Fruit fly (Drosophila melanogaster) whole organism, larva: ENCODE data around the gene Elal.

ENCODE experiments used
- noc ChIP-seq: fragments of 200-800 bp; sonication (Bioruptor generic); optimal IDR thresholded peaks from 3 replicates; lab custom pipeline; 2019; ENCODE audit warnings: missing biosample characterization, mild to moderate bottlenecking, missing genetic modification characterization, moderate library complexity

The Elal gene

DNA sequence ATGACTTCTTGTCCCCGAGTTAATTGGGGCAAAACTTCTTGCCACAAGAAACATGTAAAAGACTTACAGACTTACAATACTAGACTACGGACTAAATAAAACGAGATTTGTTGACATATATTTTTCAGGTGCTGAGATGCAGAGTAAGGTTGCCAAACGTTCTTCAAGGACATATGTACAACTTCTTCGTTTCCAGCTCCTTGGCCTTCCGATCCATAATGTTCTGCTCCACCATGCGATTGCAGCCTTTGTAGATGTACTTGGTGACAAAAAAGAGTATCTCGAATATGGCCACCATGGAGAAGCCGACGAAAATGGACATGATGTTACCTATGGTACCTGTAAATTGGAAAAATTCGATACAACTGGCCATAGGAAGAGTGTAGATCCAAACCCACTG is 7.7 kb upstream of the Elal start, which contains the start of gene CAH4:
TSS of gene CAH4 (minus strand) at position 101 of the 400 bp plus-strand sequence.
- no peak for TF ChIP-seq noc

DNA sequence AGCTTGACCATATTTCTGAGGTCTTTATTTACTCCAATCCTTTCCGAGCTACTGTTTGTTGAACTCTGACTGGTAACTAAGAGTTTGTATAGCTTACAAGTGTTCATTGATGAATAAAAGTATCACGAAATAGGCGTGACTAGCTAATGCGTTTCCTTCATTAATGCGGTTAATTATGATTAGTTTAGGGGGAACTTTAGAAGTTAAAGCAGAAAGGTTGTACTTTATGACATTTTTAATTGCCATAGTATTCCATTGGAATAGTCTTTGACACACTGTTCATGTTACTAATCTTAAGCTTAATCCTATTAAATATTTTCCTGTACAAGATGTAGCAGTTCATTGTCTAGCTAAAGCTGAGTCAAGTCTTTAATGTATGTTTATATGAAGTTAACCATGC is 5.4 kb upstream of the Elal start, which contains the start of gene ppk22:
TSS of gene ppk22 (minus strand) at position 101 of the 400 bp plus-strand sequence.
- no peak for TF ChIP-seq noc

DNA sequence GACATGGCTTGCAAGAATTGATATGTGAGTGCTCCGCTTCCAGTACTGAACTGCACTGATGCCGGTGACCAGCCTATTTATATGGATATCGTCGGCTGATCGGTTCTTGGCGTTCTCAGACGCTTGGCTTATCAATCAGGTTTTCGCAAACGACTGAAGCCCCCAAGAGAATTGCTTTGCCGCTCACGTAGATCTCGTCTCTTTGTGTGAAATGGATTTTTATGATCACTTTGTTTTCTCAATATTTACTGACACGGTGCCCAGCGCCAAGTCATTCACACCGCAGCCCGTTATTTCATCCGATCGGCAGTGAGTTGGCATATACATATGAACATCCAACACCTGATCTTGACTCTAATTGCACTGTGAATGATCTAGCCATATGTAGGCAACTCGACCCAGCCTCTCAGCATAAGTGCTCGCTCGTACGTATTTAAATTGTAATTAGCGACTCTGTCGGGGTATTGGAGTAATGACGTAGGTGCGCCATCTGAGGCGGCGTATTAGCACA is 4.8 kb upstream of the Elal start, which contains the start of gene CG13639:
TSS of gene CG13639 (minus strand) at position 51 of the 511 bp plus-strand sequence.
- no peak for TF ChIP-seq noc

DNA sequence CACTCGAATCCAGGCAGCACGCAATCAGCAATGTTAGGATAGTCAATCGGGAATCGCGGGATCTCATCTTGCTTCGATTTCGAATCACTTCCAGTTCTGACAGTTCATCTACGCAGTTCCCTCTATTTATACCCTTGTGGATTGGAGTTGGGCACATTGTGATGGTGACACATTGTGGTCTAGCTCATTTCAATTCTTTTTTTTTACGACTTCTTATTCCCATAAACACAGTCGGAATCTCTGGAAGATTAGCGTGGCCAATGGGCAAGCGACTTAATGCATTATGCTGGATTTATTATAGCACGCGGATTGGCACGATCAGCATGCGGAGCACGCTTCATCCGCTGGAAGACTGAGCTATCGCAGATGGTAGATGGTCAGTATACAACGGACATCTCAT is 3.1 kb upstream of the Elal start, which contains the start of gene CG13640:
TSS of gene CG13640 (minus strand) at position 101 of the 400 bp plus-strand sequence.
- no peak for TF ChIP-seq noc

DNA sequence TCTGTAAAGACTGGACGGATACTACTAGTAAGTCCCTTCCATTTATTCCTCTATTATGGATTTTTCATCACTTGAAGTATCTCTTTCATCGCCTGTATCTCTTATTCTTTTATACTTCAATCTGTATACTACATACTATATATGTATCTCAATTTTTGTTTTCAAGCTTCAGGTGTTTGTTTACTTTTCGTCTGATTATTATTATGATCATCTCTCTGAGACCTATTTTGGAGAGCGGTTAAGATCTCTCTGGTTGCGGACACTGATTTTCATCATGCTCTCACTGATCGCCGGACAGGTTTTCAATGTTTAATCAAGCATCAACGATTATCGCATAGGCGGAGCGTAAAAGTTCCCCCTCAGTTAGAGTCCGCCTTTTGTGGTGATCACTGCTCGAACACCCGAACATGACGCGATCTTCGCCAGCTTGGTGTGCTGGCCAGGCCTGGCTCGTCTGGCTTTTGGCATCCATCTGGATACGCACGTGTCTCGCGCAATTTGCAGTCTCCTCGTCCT is 2.5 kb upstream of the Elal start, which contains the start of gene CG7016:
TSS of gene CG7016 (plus strand) at position 358 of the 516 bp plus-strand sequence.
- no peak for TF ChIP-seq noc

DNA sequence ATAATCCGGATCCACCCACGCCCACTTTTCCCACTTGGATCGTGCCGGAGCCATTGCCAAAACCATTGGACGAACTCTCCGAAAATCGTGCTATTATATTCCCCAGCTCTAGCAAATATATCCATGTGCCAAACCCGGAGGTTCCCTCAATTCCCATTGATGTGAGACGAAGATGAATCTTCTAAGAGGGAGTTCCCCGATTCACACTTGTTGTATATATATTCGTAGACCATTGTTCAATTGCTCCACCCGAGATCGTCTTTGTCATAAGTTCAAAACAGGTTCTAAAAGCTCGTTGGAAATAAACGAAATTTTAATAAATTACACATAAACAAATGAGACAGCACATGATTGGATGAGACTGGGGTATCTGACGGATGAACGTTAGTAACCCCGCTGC is 1.3 kb upstream of the Elal start:
- no peak for TF ChIP-seq noc

DNA sequence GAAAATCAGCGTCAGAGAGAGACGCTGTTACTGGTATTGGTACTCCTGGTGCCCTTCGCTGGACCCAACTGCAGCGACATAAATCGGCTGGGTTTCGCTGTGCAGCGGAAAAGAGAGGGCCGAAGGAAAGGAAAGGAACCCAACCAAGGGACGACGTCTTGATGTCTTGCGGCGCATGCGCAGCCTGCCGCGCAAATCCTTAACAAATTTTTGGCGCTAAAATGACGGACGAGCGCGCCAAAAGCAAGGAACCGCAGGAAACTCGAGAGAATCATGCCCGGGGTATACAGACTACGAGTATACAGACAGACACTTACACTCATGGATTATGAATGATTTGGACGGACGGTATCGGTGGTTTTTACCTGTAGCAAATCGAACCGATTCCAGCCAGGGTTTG is 1.8 kb downstream of the Elal start:
- TF ChIP-seq noc: no peak

DNA sequence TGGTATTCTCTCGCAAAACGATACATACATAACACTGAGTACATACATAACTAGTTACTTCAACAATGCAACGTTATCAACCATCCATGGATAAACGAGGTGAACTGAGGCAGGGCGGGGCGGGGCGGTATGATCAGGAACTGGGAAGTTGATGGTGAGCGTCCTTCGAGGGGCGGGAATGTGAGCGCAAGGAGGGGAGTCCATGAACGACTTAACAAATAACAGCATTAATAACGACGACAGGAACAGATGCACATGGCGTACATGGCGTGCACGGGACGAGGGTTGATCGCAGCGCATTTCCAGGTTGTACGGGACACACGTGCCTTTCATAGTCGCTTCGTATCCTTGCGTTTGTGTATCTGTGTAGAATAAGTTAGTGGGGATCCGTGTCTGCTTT is 2.8 kb downstream of the Elal start:
- no peak for TF ChIP-seq noc

DNA sequence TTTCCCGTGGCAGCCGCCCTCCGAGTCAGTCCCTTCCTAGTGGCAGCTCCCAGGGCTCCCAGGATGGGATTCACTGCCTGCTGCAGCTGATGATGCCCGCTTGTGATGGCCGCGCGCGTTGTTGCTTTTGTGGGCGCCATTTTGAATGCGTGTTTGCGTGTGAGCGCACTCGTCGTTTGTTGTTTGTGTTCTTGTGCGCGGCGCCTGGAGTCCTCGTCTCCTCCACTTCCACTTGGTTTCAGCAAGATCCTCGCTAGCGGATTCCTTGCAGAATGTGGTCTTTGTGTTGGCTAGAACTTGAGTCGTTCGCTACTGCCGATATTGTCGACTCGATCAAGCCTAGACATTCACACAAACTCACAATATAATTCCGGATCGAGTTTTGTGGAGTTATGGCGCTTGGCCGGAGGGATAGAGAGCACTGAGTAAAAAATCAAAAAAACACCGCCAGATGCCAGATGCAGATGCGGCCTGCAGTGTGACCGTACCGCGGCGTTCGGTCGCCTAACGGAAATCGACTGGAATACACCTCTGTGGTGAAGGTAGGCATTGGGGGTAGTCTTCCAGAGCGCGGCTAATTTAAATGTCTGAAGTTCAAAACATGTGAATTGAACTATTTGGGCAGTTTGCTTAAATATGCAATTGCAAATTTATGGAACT is 5.4 kb downstream of the Elal start, which contains the start of gene CycB3:
TSS of gene CycB3 (minus strand) at position 428 of the 660 bp plus-strand sequence.
- no peak for TF ChIP-seq noc

DNA sequence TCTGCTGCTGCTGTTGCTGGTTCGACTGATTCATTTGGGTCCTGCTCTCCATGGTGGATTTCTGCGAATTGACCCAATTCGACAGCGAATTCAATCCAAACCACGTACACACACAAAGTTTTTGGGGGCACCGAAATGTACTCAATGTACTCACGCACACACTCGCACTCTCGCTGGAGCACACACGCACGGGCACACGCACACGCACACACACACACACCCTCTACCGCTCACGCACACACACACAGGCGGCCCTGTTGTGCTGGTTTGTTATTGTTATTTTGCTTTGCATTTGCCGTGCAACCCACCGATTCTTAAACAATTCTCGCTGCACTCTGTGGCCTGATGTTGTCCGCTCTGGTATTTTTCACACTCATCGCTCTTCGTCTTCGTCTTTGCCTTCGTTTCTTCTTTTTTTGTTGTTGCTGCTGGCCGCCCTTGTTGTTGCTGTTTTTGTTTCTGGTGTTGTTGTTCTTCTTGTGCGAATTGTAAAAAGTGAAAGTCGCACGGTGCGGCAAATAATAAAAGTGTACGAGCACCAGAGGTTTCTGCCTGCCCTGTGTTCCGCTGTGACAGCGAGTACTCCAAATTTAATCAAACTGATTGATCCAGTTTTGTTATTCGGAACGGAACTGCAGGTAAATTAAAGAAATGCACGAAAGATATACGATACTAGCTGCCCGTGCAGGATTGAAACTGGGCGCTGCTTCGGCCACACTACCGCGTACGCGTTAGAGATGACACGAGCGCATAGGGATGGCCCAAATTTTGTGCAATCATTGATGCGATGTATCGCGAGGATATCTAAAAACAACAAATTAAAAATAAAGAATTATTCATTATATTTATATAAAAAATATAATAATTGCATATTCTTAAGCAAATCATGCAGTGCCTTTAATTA is 11.0 kb downstream of the Elal start, which contains the start of gene CG3744:
TSS of gene CG3744 (minus strand) at position 716 of the 904 bp plus-strand sequence.
- peak; percentile 41 for TF ChIP-seq noc

DNA sequence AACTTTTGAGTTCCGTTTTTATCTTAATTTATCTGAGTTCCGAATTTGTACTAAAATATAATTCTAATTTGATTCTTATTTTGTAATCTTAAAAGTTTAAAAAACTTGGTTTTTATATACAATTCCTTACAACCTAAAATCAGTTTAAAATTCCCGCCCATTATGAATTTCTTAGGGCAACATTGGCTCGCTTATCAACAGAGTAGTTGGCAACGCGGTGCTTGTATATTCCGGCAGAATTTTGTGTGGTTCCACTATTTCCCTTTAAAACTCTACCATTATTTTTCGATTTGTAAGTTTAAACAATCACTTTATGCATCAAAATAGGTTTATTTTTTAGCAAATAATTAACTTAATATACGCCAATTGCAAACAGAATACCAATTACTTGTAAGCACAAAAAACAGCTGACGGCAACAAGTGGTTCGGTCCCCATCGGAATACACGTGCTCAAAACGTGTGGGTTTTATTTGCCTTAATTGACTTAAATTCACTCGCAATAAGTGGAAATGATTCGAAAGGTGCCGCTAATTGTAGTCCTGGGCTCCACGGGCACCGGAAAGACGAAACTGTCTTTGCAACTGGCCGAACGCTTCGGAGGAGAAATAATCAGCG is 11.8 kb downstream of the Elal start, which contains the start of the genes CG11089 and CG31381:
TSS of gene CG11089 (plus strand) at position 203 of the 615 bp plus-strand sequence.
TSS of gene CG31381 (plus strand) at position 203 of the 615 bp plus-strand sequence.
- no peak for TF ChIP-seq noc

DNA sequence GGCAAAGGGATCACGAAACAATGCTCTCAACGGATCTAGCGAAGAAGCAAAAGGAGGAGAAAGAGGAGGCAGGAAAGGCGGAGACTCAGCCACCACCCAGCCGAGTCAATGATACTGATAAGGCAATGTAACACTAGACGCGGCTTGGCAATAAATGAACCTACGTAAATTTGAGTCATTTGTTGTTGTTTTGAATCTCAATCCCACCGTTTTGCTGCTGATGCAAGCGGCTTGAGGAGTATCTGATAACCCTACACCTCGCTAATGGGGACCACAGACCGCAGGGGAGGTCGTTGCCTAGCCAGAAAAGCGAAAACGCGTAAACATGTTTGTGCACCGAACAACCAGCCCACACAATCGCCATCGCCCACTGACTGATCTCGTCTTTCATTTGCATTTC is 13.5 kb downstream of the Elal start:
- TF ChIP-seq noc: no peak

DNA sequence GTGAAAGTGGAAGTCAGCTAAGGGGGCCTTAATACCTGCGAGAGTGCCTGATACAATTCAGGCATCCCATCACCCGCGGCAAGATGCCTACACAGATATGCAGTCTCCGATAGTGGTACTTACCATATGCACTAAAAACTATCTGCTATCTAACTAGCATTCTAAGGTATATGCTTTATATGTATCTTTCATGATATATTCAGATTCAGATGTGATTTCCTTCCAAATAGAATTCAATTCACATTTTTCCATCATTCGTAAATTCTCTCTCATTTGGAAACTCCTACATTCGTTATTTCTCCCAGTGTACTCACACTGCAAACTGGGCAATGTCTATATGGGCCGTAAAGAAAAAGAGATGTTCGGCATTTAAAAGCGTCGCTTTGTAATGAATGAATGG is 21.3 kb downstream of the Elal start:
- no peak for TF ChIP-seq noc

DNA sequence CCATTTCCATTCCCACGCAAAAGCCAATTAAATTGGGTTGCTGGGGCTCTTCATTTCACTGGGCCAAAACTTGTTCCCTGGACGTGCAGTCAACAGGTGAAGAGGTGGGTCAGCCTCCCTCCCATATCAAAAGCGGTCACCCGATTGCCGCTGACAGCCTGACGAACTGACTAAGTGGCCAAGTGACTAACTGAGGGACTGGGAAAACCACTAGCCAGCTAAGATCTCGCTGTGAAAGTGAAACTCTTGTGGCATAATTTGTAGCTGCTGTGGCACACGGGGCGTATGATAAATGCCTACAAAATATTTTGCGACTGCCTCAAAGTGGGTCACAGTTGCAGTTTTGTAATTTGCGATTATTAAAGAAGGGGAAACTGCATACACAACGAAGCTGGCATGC is 23.3 kb downstream of the Elal start:
- no peak for TF ChIP-seq noc

DNA sequence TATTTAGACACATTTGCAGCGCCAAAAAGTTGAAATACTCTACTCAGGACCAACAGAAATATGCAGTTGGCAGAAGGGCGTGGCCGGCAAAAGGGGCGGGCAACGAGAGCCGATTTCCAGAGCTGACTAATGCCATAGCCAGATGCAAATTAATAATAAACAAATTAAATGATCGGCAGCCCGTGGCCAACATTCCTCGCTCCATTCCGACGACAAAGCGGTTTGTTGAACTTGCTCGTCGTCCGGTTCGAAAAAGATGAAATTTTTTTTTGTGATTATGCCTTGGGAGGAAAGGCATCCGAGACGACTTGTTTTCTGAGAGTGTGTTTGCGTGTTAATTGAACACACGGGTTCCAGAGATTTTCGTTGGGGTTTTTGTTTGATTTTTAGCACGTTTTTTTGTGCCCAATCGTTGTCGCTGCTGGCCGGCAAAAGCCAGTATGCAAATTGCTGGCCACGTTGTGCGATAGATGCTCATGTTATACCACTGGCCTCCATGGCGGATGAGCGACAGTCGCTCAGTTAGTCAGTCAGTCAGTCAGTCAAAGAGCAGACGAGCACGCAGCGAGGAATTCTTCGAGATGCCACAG is 24.2 kb downstream of the Elal start:
- no peak for TF ChIP-seq noc

DNA sequence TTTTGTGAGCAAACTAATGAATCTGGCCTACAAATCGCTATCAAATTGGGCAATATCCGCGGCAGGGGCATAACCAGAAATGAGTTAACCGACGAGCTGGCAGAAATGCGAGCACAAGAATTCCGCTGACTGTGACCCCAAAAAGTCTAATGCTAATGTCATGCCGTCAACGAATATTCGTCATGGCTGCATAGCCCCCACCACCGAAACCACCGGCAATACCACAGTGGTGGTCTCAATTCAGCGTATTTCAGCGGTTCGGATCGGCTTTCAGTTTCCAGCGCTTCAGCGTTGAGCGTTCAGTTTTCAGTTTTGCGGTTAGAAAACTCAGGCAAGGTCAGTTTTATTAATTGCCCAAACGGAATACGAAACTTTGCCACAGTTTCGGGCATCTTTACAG is 25.1 kb downstream of the Elal start:
- no peak for TF ChIP-seq noc
